Fruit fly (Drosophila melanogaster): ENCODE results near the gene MED11.

The MED11 gene

DNA sequence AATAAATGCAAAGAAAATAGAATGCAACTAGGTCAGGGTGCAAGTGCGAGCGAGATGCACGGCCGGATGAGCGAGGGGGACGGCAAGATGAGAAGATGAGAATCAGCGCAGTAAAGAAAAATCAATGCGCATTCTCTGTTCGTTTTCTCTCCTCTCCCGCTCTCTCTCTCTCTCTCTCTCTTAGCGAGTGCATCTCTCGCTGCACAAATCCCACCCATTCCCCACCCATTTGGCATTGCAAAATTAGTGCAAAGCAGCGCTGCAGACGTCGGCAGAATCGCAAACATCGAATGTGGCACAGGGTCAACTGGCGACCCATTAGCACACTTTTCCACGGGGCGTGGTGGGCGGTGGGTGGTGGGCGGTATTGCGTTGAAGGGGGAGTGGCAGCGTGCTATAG is 47.2 kb downstream of the MED11 start:
- TF ChIP-seq CG15479 (GFP tag; optimal IDR thresholded peaks at IDR 0.05) = peak; percentile 21
- TF ChIP-seq row (GFP tag; IDR thresholded peaks at IDR 0.05) = no peak
- TF ChIP-seq Dad (GFP tag; optimal IDR thresholded peaks at IDR 0.05) = no peak
- no peak for TF ChIP-seq CG1792 (GFP tag; optimal IDR thresholded peaks at IDR 0.05)
- peak; percentile 58; the same call in 1 of the 3 replicates for TF ChIP-seq ci (GFP tag; IDR thresholded peaks at IDR 0.05)
- TF ChIP-seq CG10321 (GFP tag; IDR thresholded peaks at IDR 0.05) = 0 out of 2 replicates have a peak, but pooled peaks have one; percentile 28
- 0 out of 3 replicates have a peak, but pooled peaks have one; percentile 14 for TF ChIP-seq Dbx (GFP tag; IDR thresholded peaks at IDR 0.05)
- no peak for TF ChIP-seq ATbp (GFP tag; optimal IDR thresholded peaks at IDR 0.05)
- TF ChIP-seq CG32532 (GFP tag; IDR thresholded peaks at IDR 0.05) = 0 out of 2 replicates have a peak, but pooled peaks have one; percentile 23
- TF ChIP-seq toy (GFP tag; IDR thresholded peaks at IDR 0.05) = no peak
- TF ChIP-seq Trl (optimal IDR thresholded peaks at IDR 0.05) = peak; percentile 49 to 65
- TF ChIP-seq Trl (GFP tag; optimal IDR thresholded peaks at IDR 0.05) = no peak
- peak; percentile 41 for TF ChIP-seq yki (optimal IDR thresholded peaks at IDR 0.05)
- TF ChIP-seq CG10979 (tag; optimal IDR thresholded peaks at IDR 0.05) = no peak
- TF ChIP-seq CG1832 (GFP tag; optimal IDR thresholded peaks at IDR 0.05) = peak; percentile 24
- TF ChIP-seq nom (GFP tag; optimal IDR thresholded peaks at IDR 0.05) = peak; percentile 15
- no peak for TF ChIP-seq hb (GFP tag; IDR thresholded peaks at IDR 0.05; ENCODE audit: partially characterized antibody)
- peak; percentile 27; the same call in 1 of the 2 replicates for TF ChIP-seq Drgx (GFP tag; IDR thresholded peaks at IDR 0.05)

DNA sequence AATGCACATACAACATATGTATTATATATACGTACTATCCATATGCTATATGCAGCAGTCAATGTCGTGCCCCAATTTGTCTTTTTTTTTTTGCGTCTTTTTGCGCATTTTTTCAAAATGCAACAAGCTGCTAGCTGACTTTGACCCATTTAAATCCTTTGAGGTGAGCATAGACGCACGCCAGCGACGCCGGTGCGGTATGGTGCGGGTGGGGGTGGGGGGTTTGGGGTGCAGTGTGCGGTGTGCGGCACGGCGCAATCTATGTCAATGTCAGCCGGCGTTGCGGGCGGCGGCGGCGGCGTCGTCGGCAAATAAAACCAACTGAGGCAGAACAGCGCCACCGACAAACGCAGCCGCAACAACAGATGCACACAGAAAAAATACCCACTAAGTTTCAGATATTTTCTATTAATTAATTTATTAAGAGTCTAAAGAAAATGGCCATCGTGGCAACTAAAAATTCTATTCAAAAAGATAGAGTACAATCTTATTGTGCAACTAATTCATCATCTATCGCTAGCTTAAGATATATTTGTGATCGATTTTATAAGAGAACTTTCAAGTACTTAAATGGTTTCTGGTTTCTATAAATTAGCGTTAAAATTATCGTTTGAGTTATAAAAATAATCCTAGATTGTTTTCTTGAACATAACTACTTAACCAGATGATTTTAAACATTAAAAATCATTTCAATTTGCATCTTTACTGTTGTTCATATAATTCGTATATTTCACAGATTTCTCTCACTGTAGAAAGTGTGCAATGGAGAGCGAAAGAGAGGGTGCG is 49.6 kb downstream of the MED11 start:
- TF ChIP-seq CG1792 (GFP tag; optimal IDR thresholded peaks at IDR 0.05) = no peak
- TF ChIP-seq CG15514 (GFP tag; optimal IDR thresholded peaks at IDR 0.05) = no peak
- TF ChIP-seq CG17385 (GFP tag; optimal IDR thresholded peaks at IDR 0.05) = peak; percentile 46
- peak; percentile 24 for TF ChIP-seq gcm (GFP tag; optimal IDR thresholded peaks at IDR 0.05)
- peak; percentile 67 for TF ChIP-seq Oli (tag; optimal IDR thresholded peaks at IDR 0.05)
- TF ChIP-seq row (GFP tag; IDR thresholded peaks at IDR 0.05) = no peak
- peak; percentile 10 for TF ChIP-seq CG12659 (GFP tag; optimal IDR thresholded peaks at IDR 0.05)
- no peak for TF ChIP-seq cad (GFP tag; optimal IDR thresholded peaks at IDR 0.05)
- TF ChIP-seq CG17568 (GFP tag; optimal IDR thresholded peaks at IDR 0.05) = no peak
- peak; percentile 45 for TF ChIP-seq fd96Cb (tag; optimal IDR thresholded peaks at IDR 0.05)
- peak; percentile 52 for TF ChIP-seq Asciz (GFP tag; optimal IDR thresholded peaks at IDR 0.05)
- TF ChIP-seq Deaf1 (tag; optimal IDR thresholded peaks at IDR 0.05) = no peak
- peak; percentile 50 for TF ChIP-seq CG7839 (tag; optimal IDR thresholded peaks at IDR 0.05)
- TF ChIP-seq CG17359 (tag; optimal IDR thresholded peaks at IDR 0.05) = peak; percentile 31
- TF ChIP-seq Drgx (GFP tag; IDR thresholded peaks at IDR 0.05) = no peak
- no peak for TF ChIP-seq mld (GFP tag; IDR thresholded peaks at IDR 0.05; ENCODE audit: partially characterized antibody)
- TF ChIP-seq dmrt99B (tag; optimal IDR thresholded peaks at IDR 0.05) = peak; percentile 71
- TF ChIP-seq cwo (GFP tag; optimal IDR thresholded peaks at IDR 0.05) = peak; percentile 10
- peak; percentile 15 for TF ChIP-seq CG1529 (GFP tag; optimal IDR thresholded peaks at IDR 0.05)
- peak; percentile 72 for TF ChIP-seq Sox100B (GFP tag; optimal IDR thresholded peaks at IDR 0.05)
- peak; percentile 29 for TF ChIP-seq Ssrp (tag; optimal IDR thresholded peaks at IDR 0.05)
- TF ChIP-seq MESR4 (GFP tag; optimal IDR thresholded peaks at IDR 0.05) = no peak
- no peak for TF ChIP-seq trem (tag; optimal IDR thresholded peaks at IDR 0.05)
- TF ChIP-seq sens (GFP tag) = peak; percentile 77
- TF ChIP-seq crol (GFP tag; IDR thresholded peaks at IDR 0.05) = peak; percentile 72
- TF ChIP-seq CG1602 (GFP tag; optimal IDR thresholded peaks at IDR 0.05) = peak; percentile 4
- peak; percentile 13 for TF ChIP-seq ewg (GFP tag; optimal IDR thresholded peaks at IDR 0.05)
- no peak for TF ChIP-seq HmgD (GFP tag; optimal IDR thresholded peaks at IDR 0.05)
- TF ChIP-seq CG6683 (GFP tag; optimal IDR thresholded peaks at IDR 0.05) = no peak
- peak; percentile 19 for TF ChIP-seq CG2875 (GFP tag; optimal IDR thresholded peaks at IDR 0.05)
- peak in 1 of 2 experiments; percentile 4 for TF ChIP-seq Trl (optimal IDR thresholded peaks at IDR 0.05)
- no peak for TF ChIP-seq Trl (GFP tag; optimal IDR thresholded peaks at IDR 0.05)
- no peak for TF ChIP-seq ase (GFP tag; IDR thresholded peaks at IDR 0.05)
- TF ChIP-seq Abd-B (GFP tag; optimal IDR thresholded peaks at IDR 0.05) = peak; percentile 8
